Worm (Caenorhabditis elegans): ENCODE measurements around the gene fkh-2.

fkh-2 gene

ce11 chrX:3714797-3715196 is 27.3 kb downstream of the fkh-2 start, which contains the start of gene C01C4.2:
Gene C01C4.2 (plus strand): TSS chrX:3715097.
- TF ChIP-seq unc-55 (GFP tag; optimal IDR thresholded peaks at IDR 0.05) (no peak), ceh-82 (tag; optimal IDR thresholded peaks at IDR 0.05) (no peak), nhr-12 (tag; optimal IDR thresholded peaks at IDR 0.05) (no peak), gmeb-1 (tag; optimal IDR thresholded peaks at IDR 0.05) (no peak), nhr-237 (tag; optimal IDR thresholded peaks at IDR 0.05) (no peak), nhr-77 (tag; optimal IDR thresholded peaks at IDR 0.05) (no peak), nhr-6 (tag; optimal IDR thresholded peaks at IDR 0.05) (no peak), skn-1 (tag; optimal IDR thresholded peaks at IDR 0.05) (no peak), lin-39 (tag; optimal IDR thresholded peaks at IDR 0.05) (no peak), elt-3 (tag; optimal IDR thresholded peaks at IDR 0.05) (no peak), lin-11 (tag; optimal IDR thresholded peaks at IDR 0.05) (no peak), nhr-21 (tag; optimal IDR thresholded peaks at IDR 0.05) (no peak), mab-5 (tag; optimal IDR thresholded peaks at IDR 0.05) (no peak)

ce11 chrX:3711581-3712101 is 30.5 kb downstream of the fkh-2 start:
- no peak for TF ChIP-seq nhr-11 (tag; optimal IDR thresholded peaks at IDR 0.05)
- no peak for TF ChIP-seq lin-11 (tag; optimal IDR thresholded peaks at IDR 0.05)
- no peak for TF ChIP-seq ceh-82 (tag; optimal IDR thresholded peaks at IDR 0.05)
- no peak for TF ChIP-seq unc-62 (GFP tag; optimal IDR thresholded peaks at IDR 0.05)
- TF ChIP-seq mab-5 (tag; optimal IDR thresholded peaks at IDR 0.05), result no peak
- TF ChIP-seq nhr-25 (tag; optimal IDR thresholded peaks at IDR 0.05), result no peak
- peak; percentile 55 for TF ChIP-seq sma-9 (GFP tag; optimal IDR thresholded peaks at IDR 0.05)
- TF ChIP-seq sma-9 (tag; optimal IDR thresholded peaks at IDR 0.05), result no peak
- TF ChIP-seq mbf-1 (tag; optimal IDR thresholded peaks at IDR 0.05), result no peak
- TF ChIP-seq lin-13 (GFP tag; optimal IDR thresholded peaks at IDR 0.05), result no peak

- TF ChIP-seq fos-1 (tag; optimal IDR thresholded peaks at IDR 0.05) (no peak), lsy-2 (tag; optimal IDR thresholded peaks at IDR 0.05) (no peak), ceh-16 (tag; optimal IDR thresholded peaks at IDR 0.05) (no peak), egl-27 (tag; optimal IDR thresholded peaks at IDR 0.05) (no peak), sem-4 (tag; optimal IDR thresholded peaks at IDR 0.05) (no peak), peb-1 (tag; optimal IDR thresholded peaks at IDR 0.05) (no peak), elt-3 (tag; optimal IDR thresholded peaks at IDR 0.05) (no peak), nhr-237 (tag; optimal IDR thresholded peaks at IDR 0.05) (no peak), ztf-1 (GFP tag; conservative IDR thresholded peaks at IDR 0.05) (no peak), snpc-4 (tag; optimal IDR thresholded peaks at IDR 0.05) (no peak), nhr-23 (tag; optimal IDR thresholded peaks at IDR 0.05) (no peak), lin-13 (GFP tag; optimal IDR thresholded peaks at IDR 0.05) (no peak), lin-39 (tag; optimal IDR thresholded peaks at IDR 0.05) (no peak), sma-9 (GFP tag; optimal IDR thresholded peaks at IDR 0.05) (no peak), sma-9 (tag; optimal IDR thresholded peaks at IDR 0.05) (no peak), gmeb-1 (tag; optimal IDR thresholded peaks at IDR 0.05) (no peak), ztf-11 (tag; optimal IDR thresholded peaks at IDR 0.05) (no peak), crh-2 (tag; optimal IDR thresholded peaks at IDR 0.05) (no peak)
These were observed 32.4 kb downstream of the fkh-2 start for ce11 chrX:3709747-3710146.

ce11 chrX:3706319-3706718 is 35.8 kb downstream of the fkh-2 start:
- TF ChIP-seq ztf-4 (tag; optimal IDR thresholded peaks at IDR 0.05) (no peak), nhr-237 (tag; optimal IDR thresholded peaks at IDR 0.05) (no peak), lin-11 (tag; optimal IDR thresholded peaks at IDR 0.05) (no peak), ztf-1 (GFP tag; conservative IDR thresholded peaks at IDR 0.05) (no peak), nhr-77 (tag; optimal IDR thresholded peaks at IDR 0.05) (no peak), F13H6.1 (tag; optimal IDR thresholded peaks at IDR 0.05) (no peak), ZK546.5 (tag; optimal IDR thresholded peaks at IDR 0.05) (no peak), fos-1 (tag; optimal IDR thresholded peaks at IDR 0.05) (no peak), aly-2 (tag; optimal IDR thresholded peaks at IDR 0.05) (no peak), crh-2 (tag; optimal IDR thresholded peaks at IDR 0.05) (no peak), Y55F3AM.14 (GFP tag; optimal IDR thresholded peaks at IDR 0.05) (no peak), mdl-1 (tag; optimal IDR thresholded peaks at IDR 0.05) (no peak), nhr-21 (tag; optimal IDR thresholded peaks at IDR 0.05) (no peak), R02D3.7 (tag; optimal IDR thresholded peaks at IDR 0.05) (no peak), mbf-1 (tag; optimal IDR thresholded peaks at IDR 0.05) (no peak), zag-1 (tag; optimal IDR thresholded peaks at IDR 0.05) (no peak), unc-55 (GFP tag; optimal IDR thresholded peaks at IDR 0.05) (no peak), gmeb-1 (tag; optimal IDR thresholded peaks at IDR 0.05) (no peak), C34F6.9 (tag; optimal IDR thresholded peaks at IDR 0.05) (no peak), nhr-25 (tag; optimal IDR thresholded peaks at IDR 0.05) (no peak)
